Worm (Caenorhabditis elegans) whole organism, young adult: ENCODE data around the gene M05D6.9.

Experiments
- C17E4.6 ChIP-seq: fragments of 200-800 bp; sonication (Bioruptor generic); IDR thresholded peaks from 2 replicates; pipeline ENCODE4 v1.3.6; 2022; ENCODE audit warnings: missing genetic modification reagents, missing genetic modification characterization, missing compliant biosample characterization
- ama-1 ChIP-seq, 3 experiments: fragments of 150-350 bp in 1 of 3; sonication (generic microtip) in 2 of 3; optimal IDR thresholded peaks; 2 replicates each; lab custom pipeline; 2014 to 2018; ENCODE audit warnings: missing biosample characterization in 2 of 3, missing genetic modification characterization in 2 of 3, missing genetic modification reagents in 2 of 3
- lin-35 ChIP-seq, 3 experiments: fragments of 150-350 bp in 2 of 3; sonication (generic microtip) in 1 of 3; optimal IDR thresholded peaks; 2 replicates each; lab custom pipeline; 2014 to 2018; ENCODE audit warnings: missing biosample characterization in 3 of 3, missing genetic modification characterization in 3 of 3, missing genetic modification reagents in 3 of 3
- madf-3 ChIP-seq: fragments of 200-800 bp; sonication (Bioruptor generic); IDR thresholded peaks from 2 replicates; pipeline ENCODE4 v1.3.6; 2022; ENCODE audit warnings: missing genetic modification reagents, missing genetic modification characterization, missing compliant biosample characterization
- nhr-179 ChIP-seq: sonication (generic microtip); optimal IDR thresholded peaks from 2 replicates; lab custom pipeline; 2016; ENCODE audit warnings: mild to moderate bottlenecking, missing genetic modification characterization, missing compliant biosample characterization
- pha-4 ChIP-seq: fragments of 150-350 bp; sonication (generic microtip); optimal IDR thresholded peaks from 2 replicates; lab custom pipeline; 2014; ENCODE audit warnings: missing biosample characterization, missing genetic modification reagents, missing genetic modification characterization
- snpc-1.1 ChIP-seq: sonication (generic microtip); optimal IDR thresholded peaks from 2 replicates; lab custom pipeline; 2017; ENCODE audit warnings: missing genetic modification characterization, mild to moderate bottlenecking, missing compliant biosample characterization, antibody characterized with exemption, moderate library complexity, missing genotype, missing genetic modification reagents; ENCODE audit not compliant: insufficient read depth
- snpc-4 ChIP-seq, 5 experiments: fragments of 150-350 bp in 1 of 5; sonication (generic microtip) in 4 of 5; optimal IDR thresholded peaks; 2 replicates each; lab custom pipeline; 2014 to 2018; ENCODE audit warnings: missing genetic modification characterization in 5 of 5, missing biosample characterization in 3 of 5, antibody characterized with exemption in 2 of 5, mild to moderate bottlenecking in 2 of 5, missing compliant biosample characterization in 2 of 5, missing genotype in 2 of 5, moderate library complexity in 2 of 5, missing genetic modification reagents in 1 of 5
- unc-130 ChIP-seq: sonication (generic microtip); optimal IDR thresholded peaks from 2 replicates; lab custom pipeline; 2016; ENCODE audit warnings: missing genetic modification reagents, missing genetic modification characterization, missing compliant biosample characterization
- unc-62 ChIP-seq: fragments of 150-350 bp; optimal IDR thresholded peaks from 2 replicates; lab custom pipeline; 2014; ENCODE audit warnings: missing biosample characterization, missing genetic modification reagents, missing genetic modification characterization

- no peak for TF ChIP-seq C17E4.6
- TF ChIP-seq snpc-4 (GFP tag; optimal IDR thresholded peaks at IDR 0.05; lab: Kevin White, UChicago): no peak
- TF ChIP-seq snpc-4 (tag; optimal IDR thresholded peaks at IDR 0.05; lab: Kevin White, UChicago): no peak
- no peak for TF ChIP-seq unc-130 (GFP tag; lab: Kevin White, UChicago)
- TF ChIP-seq unc-62 (GFP tag; lab: Kevin White, UChicago): no peak
- no peak for TF ChIP-seq nhr-179 (tag; lab: Kevin White, UChicago)
- no peak for TF ChIP-seq lin-35 (GFP tag; optimal IDR thresholded peaks at IDR 0.05; lab: Kevin White, UChicago)
- no peak for TF ChIP-seq ama-1 (optimal IDR thresholded peaks at IDR 0.05; lab: Kevin White, UChicago)
- TF ChIP-seq ama-1 (GFP tag; optimal IDR thresholded peaks at IDR 0.05; lab: Kevin White, UChicago): no peak
- no peak for TF ChIP-seq madf-3 (GFP tag; lab: Robert Waterston, UW)
- TF ChIP-seq pha-4 (tag; lab: Kevin White, UChicago): no peak
- no peak for TF ChIP-seq snpc-1.1 (tag; lab: Kevin White, UChicago)
Measured at ce11 chrII:8498173-8498572, 4.1 kb downstream of the M05D6.9 start.
